Fruit fly (Drosophila melanogaster) whole organism, prepupa: ENCODE data around the gene tutl.
A peak's percentile ranks its signal among the peaks of the same experiment; 100 is the strongest.

Experiments
- CG11902 ChIP-seq: fragments of 200-800 bp; sonication (Bioruptor generic); optimal IDR thresholded peaks from 3 replicates; lab custom pipeline; 2016; ENCODE audit warnings: missing biosample characterization, missing genetic modification characterization
- CG6792 ChIP-seq: fragments of 200-800 bp; sonication (Bioruptor generic); optimal IDR thresholded peaks from 3 replicates; lab custom pipeline; 2016; ENCODE audit warnings: missing biosample characterization, missing genetic modification characterization
- CG8319 ChIP-seq: fragments of 200-800 bp; sonication (Bioruptor generic); optimal IDR thresholded peaks from 3 replicates; lab custom pipeline; 2016; ENCODE audit warnings: missing biosample characterization, missing genetic modification characterization
- CG9139 ChIP-seq: fragments of 200-800 bp; sonication (Bioruptor generic); optimal IDR thresholded peaks from 3 replicates; lab custom pipeline; 2017; ENCODE audit warnings: missing biosample characterization, mild to moderate bottlenecking, missing genetic modification characterization
- Ets21C ChIP-seq: fragments of 200-800 bp; sonication (Bioruptor generic); optimal IDR thresholded peaks from 3 replicates; lab custom pipeline; 2016; ENCODE audit warnings: missing biosample characterization, missing genetic modification characterization
- Hr38 ChIP-seq: sonication (Bioruptor generic); optimal IDR thresholded peaks from 2 replicates; lab custom pipeline; 2016; ENCODE audit warnings: missing biosample characterization, missing genetic modification characterization
- Met ChIP-seq: fragments of 200-800 bp; sonication (Bioruptor generic); optimal IDR thresholded peaks from 3 replicates; lab custom pipeline; 2016; ENCODE audit warnings: missing biosample characterization, missing genetic modification characterization
- OdsH ChIP-seq: fragments of 200-800 bp; sonication (Bioruptor generic); optimal IDR thresholded peaks from 3 replicates; lab custom pipeline; 2016; ENCODE audit warnings: missing biosample characterization, missing genetic modification characterization
- acj6 ChIP-seq: fragments of 200-800 bp; sonication (Bioruptor generic); optimal IDR thresholded peaks from 3 replicates; lab custom pipeline; 2016; ENCODE audit warnings: missing biosample characterization, missing genetic modification characterization
- cyc ChIP-seq: fragments of 200-800 bp; sonication (Bioruptor generic); optimal IDR thresholded peaks from 3 replicates; lab custom pipeline; 2016; ENCODE audit warnings: missing biosample characterization, missing genetic modification characterization
- dsx ChIP-seq: fragments of 200-800 bp; optimal IDR thresholded peaks from 3 replicates; lab custom pipeline; 2019; ENCODE audit warnings: missing biosample characterization, mild to moderate bottlenecking, missing genetic modification characterization, moderate library complexity; ENCODE audit not compliant: poor library complexity, severe bottlenecking
- eg ChIP-seq: fragments of 200-800 bp; sonication (Bioruptor generic); IDR thresholded peaks from 3 replicates; pipeline ENCODE4 v1.3.6; 2022; ENCODE audit warnings: missing biosample characterization, missing genetic modification characterization
- fd59A ChIP-seq: fragments of 200-800 bp; sonication (Bioruptor generic); optimal IDR thresholded peaks from 2 replicates; lab custom pipeline; 2017; ENCODE audit warnings: missing biosample characterization, mild to moderate bottlenecking, missing genetic modification characterization, missing genetic modification reagents
- fd85E ChIP-seq: fragments of 200-800 bp; sonication (Bioruptor generic); optimal IDR thresholded peaks from 3 replicates; lab custom pipeline; 2016; ENCODE audit warnings: missing biosample characterization, missing genetic modification characterization

DNA sequence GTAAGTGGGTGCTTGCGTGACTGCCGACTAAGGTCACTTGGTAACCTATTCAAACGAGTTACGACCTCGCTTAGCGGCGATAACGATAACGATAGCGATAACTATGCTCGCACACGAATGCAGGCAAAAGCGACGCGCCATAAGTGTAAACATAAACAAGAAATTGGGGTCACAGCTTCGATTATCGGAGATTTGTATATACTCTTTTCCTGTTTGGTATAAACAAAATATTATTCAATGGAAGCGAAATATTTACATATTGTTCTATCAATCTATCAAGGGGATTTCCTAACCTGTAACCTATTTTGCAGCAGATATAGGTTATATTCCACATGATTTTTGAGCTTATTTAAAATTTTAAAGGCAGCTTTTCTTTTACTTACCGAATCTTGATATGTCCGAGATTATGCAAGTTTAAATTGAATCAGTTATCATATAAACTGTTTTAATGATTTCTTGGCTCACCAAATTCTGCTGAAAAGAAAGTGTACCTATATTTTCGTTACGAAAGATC lies 3.1 kb downstream of the tutl start:
- TF ChIP-seq dsx (GFP tag; lab: Kevin White, UChicago) = no peak
- TF ChIP-seq CG6792 (GFP tag; lab: Kevin White, UChicago) = peak; percentile 6
- no peak for TF ChIP-seq fd85E (GFP tag; lab: Kevin White, UChicago)
- no peak for TF ChIP-seq CG9139 (GFP tag; lab: Kevin White, UChicago)
- no peak for TF ChIP-seq CG11902 (GFP tag; lab: Kevin White, UChicago)
- no peak for TF ChIP-seq fd59A (GFP tag; lab: Kevin White, UChicago)
- TF ChIP-seq Met (GFP tag; lab: Kevin White, UChicago) = peak; percentile 23
- no peak for TF ChIP-seq acj6 (GFP tag; lab: Kevin White, UChicago)
- no peak for TF ChIP-seq Hr38 (GFP tag; lab: Kevin White, UChicago)
- TF ChIP-seq eg = no peak
- TF ChIP-seq Ets21C (GFP tag; lab: Kevin White, UChicago) = no peak
- peak; percentile 21 for TF ChIP-seq cyc
- no peak for TF ChIP-seq CG8319 (GFP tag; lab: Kevin White, UChicago)
- TF ChIP-seq OdsH (GFP tag; lab: Kevin White, UChicago) = no peak
